Worm (Caenorhabditis elegans) whole organism, midembryonic: Measurements from ENCODE around the gene srt-36.

Experiments used
- T22C8.4 ChIP-seq: fragments of 200-800 bp; sonication (Bioruptor generic); IDR thresholded peaks from 2 replicates; pipeline ENCODE4 v1.3.6; 2022; ENCODE audit warnings: missing genetic modification characterization, missing compliant biosample characterization
- cog-1 ChIP-seq: sonication (generic microtip); optimal IDR thresholded peaks from 2 replicates; lab custom pipeline; 2016; ENCODE audit warnings: missing genetic modification characterization, missing compliant biosample characterization
- flt-1 ChIP-seq: fragments of 200-800 bp; sonication (Bioruptor generic); IDR thresholded peaks from 2 replicates; pipeline ENCODE4 v1.3.6; 2022; ENCODE audit warnings: missing genetic modification characterization, missing compliant biosample characterization
- klf-2 ChIP-seq: fragments of 200-800 bp; sonication (Bioruptor generic); conservative IDR thresholded peaks from 2 replicates; pipeline ENCODE4 v1.3.6; 2022; ENCODE audit warnings: missing genetic modification reagents, missing genetic modification characterization, missing compliant biosample characterization
- ref-1 ChIP-seq: fragments of 200-800 bp; sonication (Bioruptor generic); conservative IDR thresholded peaks from 2 replicates; pipeline ENCODE4 v1.3.6; 2022; ENCODE audit warnings: missing genetic modification reagents, missing genetic modification characterization, missing compliant biosample characterization
- tab-1 ChIP-seq: fragments of 200-800 bp; sonication (Bioruptor generic); IDR thresholded peaks from 2 replicates; pipeline ENCODE4 v1.3.6; 2022; ENCODE audit warnings: missing genetic modification characterization, missing compliant biosample characterization
- ztf-23 ChIP-seq: fragments of 200-800 bp; sonication (Bioruptor generic); IDR thresholded peaks from 2 replicates; pipeline ENCODE4 v1.3.6; 2022; ENCODE audit warnings: missing genetic modification reagents, missing genetic modification characterization, missing compliant biosample characterization
- ztf-29 ChIP-seq: fragments of 200-800 bp; sonication (Bioruptor generic); IDR thresholded peaks from 2 replicates; pipeline ENCODE4 v1.3.6; 2022; ENCODE audit warnings: missing genetic modification reagents, missing genetic modification characterization, missing compliant biosample characterization

DNA sequence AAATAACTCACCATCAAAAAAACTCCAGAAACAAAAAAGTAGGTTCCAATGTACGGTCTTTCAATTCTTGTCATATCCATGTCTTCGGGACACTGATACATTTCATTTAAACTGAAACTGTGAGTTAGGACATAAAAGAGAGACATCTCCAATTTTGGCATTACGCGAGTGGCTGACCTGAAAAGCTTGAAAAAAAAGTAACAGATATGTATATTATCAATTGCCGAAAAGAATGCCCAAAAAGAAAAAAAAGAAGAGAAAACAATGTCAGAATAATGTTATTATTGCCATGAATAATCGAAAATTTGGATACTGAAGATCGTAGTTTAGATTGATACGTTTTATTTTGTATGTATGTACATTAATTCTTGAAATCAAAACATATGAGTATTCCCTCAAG is 11.6 kb downstream of the srt-36 start, which contains the start of gene srt-14:
- TF ChIP-seq flt-1 (GFP tag; lab: Robert Waterston, UW), result no peak
- no peak for TF ChIP-seq cog-1 (tag; lab: Kevin White, UChicago)
- TF ChIP-seq T22C8.4 (GFP tag; lab: Robert Waterston, UW), result no peak
- no peak for TF ChIP-seq ztf-23 (GFP tag; lab: Robert Waterston, UW)
- no peak for TF ChIP-seq tab-1 (GFP tag; lab: Robert Waterston, UW)
- TF ChIP-seq ztf-29, result no peak
- no peak for TF ChIP-seq klf-2 (GFP tag; lab: Robert Waterston, UW)
- TF ChIP-seq ref-1, result no peak
